Fruit fly (Drosophila melanogaster): ENCODE measurements around the gene CG7071.

CG7071 gene

dm6 chr3R:22357942-22358341 lies 4.5 kb upstream of the CG7071 start:
- TF ChIP-seq foxo (GFP tag; optimal IDR thresholded peaks at IDR 0.05) (peak in 1 of 2 experiments; percentile 14), Hnf4 (GFP tag; optimal IDR thresholded peaks at IDR 0.05) (peak; percentile 14), psq (GFP tag; optimal IDR thresholded peaks at IDR 0.05) (peak; percentile 2), OdsH (GFP tag; optimal IDR thresholded peaks at IDR 0.05) (no peak), h (GFP tag; optimal IDR thresholded peaks at IDR 0.05) (peak; percentile 18)

- TF ChIP-seq woc (GFP tag; optimal IDR thresholded peaks at IDR 0.05) (peak; percentile 27), Dif (GFP tag; optimal IDR thresholded peaks at IDR 0.05; ENCODE audit: partially characterized antibody) (no peak), psq (GFP tag; optimal IDR thresholded peaks at IDR 0.05) (peak; percentile 72), OdsH (GFP tag; optimal IDR thresholded peaks at IDR 0.05) (peak; percentile 92), tai (GFP tag; optimal IDR thresholded peaks at IDR 0.05) (no peak), foxo (GFP tag; optimal IDR thresholded peaks at IDR 0.05) (peak in 1 of 2 experiments; percentile 85), brk (GFP tag; optimal IDR thresholded peaks at IDR 0.05) (peak; percentile 85), Dfd (GFP tag; optimal IDR thresholded peaks at IDR 0.05) (no peak), fru (GFP tag; optimal IDR thresholded peaks at IDR 0.05) (peak; percentile 80), Hr83 (GFP tag; optimal IDR thresholded peaks at IDR 0.05; ENCODE audit: poor library complexity, severe bottlenecking) (no peak), dsf (GFP tag; optimal IDR thresholded peaks at IDR 0.05; ENCODE audit: borderline replicate concordance) (no peak), Rel (GFP tag; optimal IDR thresholded peaks at IDR 0.05) (peak; percentile 46), Rel (tag; optimal IDR thresholded peaks at IDR 0.05) (peak; percentile 24), Myc (optimal IDR thresholded peaks at IDR 0.05) (no peak), sv (GFP tag; optimal IDR thresholded peaks at IDR 0.05) (peak; percentile 47), dmrt93B (GFP tag; optimal IDR thresholded peaks at IDR 0.05) (peak; percentile 15), Jra (GFP tag; optimal IDR thresholded peaks at IDR 0.05) (peak; percentile 68), lola (GFP tag; optimal IDR thresholded peaks at IDR 0.05) (no peak), usp (GFP tag; optimal IDR thresholded peaks at IDR 0.05) (no peak), Vsx2 (GFP tag; optimal IDR thresholded peaks at IDR 0.05; ENCODE audit: partially characterized antibody) (no peak), Hnf4 (GFP tag; optimal IDR thresholded peaks at IDR 0.05) (peak; percentile 77), rgr (GFP tag; optimal IDR thresholded peaks at IDR 0.05) (peak; percentile 94), jim (GFP tag; optimal IDR thresholded peaks at IDR 0.05) (no peak), Sp1 (GFP tag; optimal IDR thresholded peaks at IDR 0.05) (peak; percentile 50), CG9705 (GFP tag; optimal IDR thresholded peaks at IDR 0.05) (no peak), sage (GFP tag; optimal IDR thresholded peaks at IDR 0.05) (peak; percentile 60), CrebA (GFP tag; optimal IDR thresholded peaks at IDR 0.05; ENCODE audit: borderline replicate concordance) (no peak), br (GFP tag; optimal IDR thresholded peaks at IDR 0.05) (peak; percentile 79), Abd-B (GFP tag; optimal IDR thresholded peaks at IDR 0.05) (no peak), h (GFP tag; optimal IDR thresholded peaks at IDR 0.05) (peak; percentile 92), CG32264 (GFP tag; optimal IDR thresholded peaks at IDR 0.05) (peak; percentile 23), GATAd (GFP tag; optimal IDR thresholded peaks at IDR 0.05) (no peak), ey (GFP tag; optimal IDR thresholded peaks at IDR 0.05) (peak; percentile 89), Mio (GFP tag; optimal IDR thresholded peaks at IDR 0.05) (peak; percentile 63), N (GFP tag; optimal IDR thresholded peaks at IDR 0.05) (no peak), pan (optimal IDR thresholded peaks at IDR 0.05) (no peak), dl (GFP tag; optimal IDR thresholded peaks at IDR 0.05; ENCODE audit: insufficient read depth in 1 of 2, partially characterized antibody in 2 of 2) (no peak), Hr78 (GFP tag; optimal IDR thresholded peaks at IDR 0.05) (no peak), HLH106 (tag; optimal IDR thresholded peaks at IDR 0.05) (peak; percentile 61)
Observed at dm6 chr3R:22358810-22359209, 3.6 kb upstream of the CG7071 start.

dm6 chr3R:22365660-22366195 lies 3.3 kb downstream of the CG7071 start, which contains the start of gene CG5382:
TSS of gene CG5382 (minus strand) at chr3R:22365983.
- TF ChIP-seq fru (GFP tag; optimal IDR thresholded peaks at IDR 0.05) (no peak), psq (GFP tag; optimal IDR thresholded peaks at IDR 0.05) (no peak), Vsx2 (GFP tag; optimal IDR thresholded peaks at IDR 0.05; ENCODE audit: partially characterized antibody) (peak; percentile 97), Hr83 (GFP tag; optimal IDR thresholded peaks at IDR 0.05; ENCODE audit: poor library complexity, severe bottlenecking) (no peak), foxo (GFP tag; optimal IDR thresholded peaks at IDR 0.05) (no peak), dmrt93B (GFP tag; optimal IDR thresholded peaks at IDR 0.05) (no peak), ey (GFP tag; optimal IDR thresholded peaks at IDR 0.05) (no peak), Sp1 (GFP tag; optimal IDR thresholded peaks at IDR 0.05) (no peak), dl (GFP tag; optimal IDR thresholded peaks at IDR 0.05; ENCODE audit: insufficient read depth in 1 of 2, partially characterized antibody in 2 of 2) (no peak), OdsH (GFP tag; optimal IDR thresholded peaks at IDR 0.05) (no peak), Myc (optimal IDR thresholded peaks at IDR 0.05) (peak; percentile 48), Dfd (GFP tag; optimal IDR thresholded peaks at IDR 0.05) (no peak), h (GFP tag; optimal IDR thresholded peaks at IDR 0.05) (no peak), Mio (GFP tag; optimal IDR thresholded peaks at IDR 0.05) (no peak), lola (GFP tag; optimal IDR thresholded peaks at IDR 0.05) (no peak), HLH106 (tag; optimal IDR thresholded peaks at IDR 0.05) (no peak), GATAd (GFP tag; optimal IDR thresholded peaks at IDR 0.05) (no peak), rgr (GFP tag; optimal IDR thresholded peaks at IDR 0.05) (no peak), sage (GFP tag; optimal IDR thresholded peaks at IDR 0.05) (peak; percentile 39), Hr78 (GFP tag; optimal IDR thresholded peaks at IDR 0.05) (no peak), brk (GFP tag; optimal IDR thresholded peaks at IDR 0.05) (no peak), Dif (GFP tag; optimal IDR thresholded peaks at IDR 0.05; ENCODE audit: partially characterized antibody) (peak; percentile 85), woc (GFP tag; optimal IDR thresholded peaks at IDR 0.05) (no peak), CG9705 (GFP tag; optimal IDR thresholded peaks at IDR 0.05) (no peak)
